Worm (Caenorhabditis elegans): ENCODE data around the gene ugt-60.

ugt-60 gene

DNA sequence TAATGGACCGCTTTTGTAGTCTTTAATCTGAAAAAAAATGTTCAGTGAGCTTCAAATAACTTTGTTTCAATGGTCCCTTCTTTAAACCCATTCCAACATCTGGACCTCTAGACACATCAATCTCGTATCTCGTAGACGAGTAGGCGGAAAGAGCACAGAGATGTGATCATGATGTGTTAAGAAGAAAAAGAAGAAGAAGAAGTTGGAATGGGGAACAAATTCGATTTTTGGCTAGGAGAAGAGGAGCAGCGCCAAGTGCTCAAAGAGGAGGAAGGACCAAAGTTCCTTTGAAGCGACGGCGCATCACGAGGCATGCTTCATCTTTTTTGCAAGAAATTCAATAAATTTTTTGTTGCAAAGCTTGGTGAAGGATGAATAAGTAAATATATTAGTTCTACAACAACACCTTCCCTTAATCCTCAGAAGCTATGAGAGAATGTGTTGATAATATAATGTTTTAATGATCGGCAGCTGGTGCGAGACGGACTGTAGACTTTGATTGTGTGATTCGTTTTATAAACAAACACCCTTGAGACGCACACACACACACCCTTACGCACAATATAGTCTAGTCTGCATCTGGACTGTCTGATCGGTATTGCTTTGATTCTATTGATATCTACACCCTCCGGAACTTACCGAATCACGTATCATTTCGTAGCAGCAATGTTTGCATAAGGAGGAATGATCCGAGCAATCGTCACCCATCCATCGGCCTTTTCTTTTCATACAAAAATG is 14.2 kb downstream of the ugt-60 start (continued):
- TF ChIP-seq fos-1 (tag; optimal IDR thresholded peaks at IDR 0.05) (no peak), dmd-4 (tag; optimal IDR thresholded peaks at IDR 0.05) (no peak), ztf-11 (tag; optimal IDR thresholded peaks at IDR 0.05) (no peak), ztf-1 (GFP tag; conservative IDR thresholded peaks at IDR 0.05) (no peak)

DNA sequence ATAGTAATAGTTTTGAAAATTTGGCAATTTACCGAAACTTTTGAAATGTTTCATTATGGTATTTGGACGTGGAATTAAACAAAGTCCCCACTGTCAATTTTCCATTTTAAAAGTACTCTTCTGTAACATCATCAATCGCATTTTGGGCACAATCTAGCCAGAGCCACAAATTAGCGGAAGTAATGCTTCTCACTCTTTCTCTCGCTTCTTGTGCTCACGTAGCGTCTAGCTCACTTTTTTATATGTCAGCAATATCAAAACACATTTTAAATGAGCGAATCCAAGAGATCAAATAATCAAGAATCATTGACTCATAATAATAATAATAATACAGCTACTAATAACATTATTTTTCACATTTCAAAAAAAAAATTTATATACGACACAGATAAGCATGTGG is 14.9 kb downstream of the ugt-60 start:
- TF ChIP-seq nhr-237 (tag; optimal IDR thresholded peaks at IDR 0.05): no peak
- no peak for TF ChIP-seq unc-62 (GFP tag; optimal IDR thresholded peaks at IDR 0.05)
- no peak for TF ChIP-seq lin-11 (tag; optimal IDR thresholded peaks at IDR 0.05)
- TF ChIP-seq blmp-1 (tag; optimal IDR thresholded peaks at IDR 0.05; ENCODE audit: insufficient read depth): no peak
- TF ChIP-seq crh-2 (tag; optimal IDR thresholded peaks at IDR 0.05): no peak
- no peak for TF ChIP-seq unc-39 (tag; optimal IDR thresholded peaks at IDR 0.05)
- TF ChIP-seq nhr-23 (tag; optimal IDR thresholded peaks at IDR 0.05): no peak
- no peak for TF ChIP-seq mdl-1 (tag; optimal IDR thresholded peaks at IDR 0.05)
- no peak for TF ChIP-seq ztf-11 (tag; optimal IDR thresholded peaks at IDR 0.05)
- TF ChIP-seq egl-27 (tag; optimal IDR thresholded peaks at IDR 0.05): no peak
- TF ChIP-seq nhr-21 (tag; optimal IDR thresholded peaks at IDR 0.05): no peak
- TF ChIP-seq dmd-4 (tag; optimal IDR thresholded peaks at IDR 0.05): no peak
- no peak for TF ChIP-seq nhr-12 (tag; optimal IDR thresholded peaks at IDR 0.05)
- TF ChIP-seq C34F6.9 (tag; optimal IDR thresholded peaks at IDR 0.05): no peak
- no peak for TF ChIP-seq nhr-25 (tag; optimal IDR thresholded peaks at IDR 0.05)
- TF ChIP-seq R02D3.7 (tag; optimal IDR thresholded peaks at IDR 0.05): no peak
- no peak for TF ChIP-seq fos-1 (tag; optimal IDR thresholded peaks at IDR 0.05)

DNA sequence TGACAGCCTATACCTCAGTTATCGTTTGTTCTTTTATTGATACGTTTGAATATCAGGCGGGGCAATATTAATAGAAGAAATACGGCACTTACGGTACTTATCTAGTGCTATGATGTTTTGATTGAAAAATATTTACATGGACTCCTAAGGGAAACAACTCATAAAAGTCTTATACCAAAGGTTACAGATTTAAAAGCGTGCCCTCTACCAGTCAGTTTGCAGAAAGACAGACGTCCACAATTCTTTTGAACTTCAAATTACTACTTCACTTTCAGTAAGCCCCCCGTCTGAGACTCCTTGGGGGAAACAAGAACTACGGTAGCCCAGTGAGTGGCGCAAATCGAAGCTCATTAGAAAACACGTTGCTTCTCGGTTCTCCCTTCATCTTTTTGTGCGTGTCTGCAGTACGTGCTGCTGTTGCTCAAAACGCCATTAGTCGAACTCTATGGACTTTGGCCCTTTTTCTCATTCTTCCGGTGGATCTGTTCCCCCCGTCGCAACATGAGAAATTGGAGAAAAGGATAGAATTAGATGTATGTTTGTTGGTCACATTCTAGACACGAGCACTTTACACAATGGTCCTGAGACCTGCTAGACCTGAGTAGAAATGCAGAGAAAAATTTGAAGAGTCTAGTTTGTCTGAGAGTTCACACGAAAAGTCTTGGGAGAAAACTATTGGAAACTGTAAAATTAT is 16.4 kb downstream of the ugt-60 start:
- TF ChIP-seq nhr-23 (tag; optimal IDR thresholded peaks at IDR 0.05) (no peak), nhr-25 (tag; optimal IDR thresholded peaks at IDR 0.05) (no peak), nhr-12 (tag; optimal IDR thresholded peaks at IDR 0.05) (no peak), sma-9 (GFP tag; optimal IDR thresholded peaks at IDR 0.05) (peak; percentile 65), sma-9 (tag; optimal IDR thresholded peaks at IDR 0.05) (no peak), lin-11 (tag; optimal IDR thresholded peaks at IDR 0.05) (no peak), ztf-11 (tag; optimal IDR thresholded peaks at IDR 0.05) (no peak), mbf-1 (tag; optimal IDR thresholded peaks at IDR 0.05) (no peak), unc-39 (tag; optimal IDR thresholded peaks at IDR 0.05) (no peak), C34F6.9 (tag; optimal IDR thresholded peaks at IDR 0.05) (peak; percentile 32), unc-55 (GFP tag; optimal IDR thresholded peaks at IDR 0.05) (no peak), nhr-21 (tag; optimal IDR thresholded peaks at IDR 0.05) (no peak), sma-3 (GFP tag; optimal IDR thresholded peaks at IDR 0.05) (no peak), lin-39 (tag; optimal IDR thresholded peaks at IDR 0.05) (no peak), ztf-4 (tag; optimal IDR thresholded peaks at IDR 0.05) (no peak), blmp-1 (tag; optimal IDR thresholded peaks at IDR 0.05; ENCODE audit: insufficient read depth) (no peak), nhr-237 (tag; optimal IDR thresholded peaks at IDR 0.05) (no peak), alr-1 (tag; optimal IDR thresholded peaks at IDR 0.05) (no peak), mab-5 (tag; optimal IDR thresholded peaks at IDR 0.05) (peak; percentile 10), ama-1 (optimal IDR thresholded peaks at IDR 0.05) (no peak), elt-3 (tag; optimal IDR thresholded peaks at IDR 0.05) (no peak), unc-62 (GFP tag; optimal IDR thresholded peaks at IDR 0.05) (no peak), peb-1 (tag; optimal IDR thresholded peaks at IDR 0.05) (no peak), snpc-4 (tag; optimal IDR thresholded peaks at IDR 0.05) (no peak), R02D3.7 (tag; optimal IDR thresholded peaks at IDR 0.05) (no peak), dmd-4 (tag; optimal IDR thresholded peaks at IDR 0.05) (no peak), gmeb-1 (tag; optimal IDR thresholded peaks at IDR 0.05) (no peak), skn-1 (tag; optimal IDR thresholded peaks at IDR 0.05) (no peak), crh-2 (tag; optimal IDR thresholded peaks at IDR 0.05) (no peak), Y55F3AM.14 (GFP tag; optimal IDR thresholded peaks at IDR 0.05) (no peak), mdl-1 (tag; optimal IDR thresholded peaks at IDR 0.05) (no peak), egl-27 (tag; optimal IDR thresholded peaks at IDR 0.05) (no peak), nhr-129 (tag; optimal IDR thresholded peaks at IDR 0.05) (peak; percentile 35), nhr-11 (tag; optimal IDR thresholded peaks at IDR 0.05) (no peak), nhr-77 (tag; optimal IDR thresholded peaks at IDR 0.05) (no peak), aly-2 (tag; optimal IDR thresholded peaks at IDR 0.05) (no peak), fos-1 (tag; optimal IDR thresholded peaks at IDR 0.05) (no peak), F13H6.1 (tag; optimal IDR thresholded peaks at IDR 0.05) (peak; percentile 74), ceh-16 (tag; optimal IDR thresholded peaks at IDR 0.05) (no peak), lsy-2 (tag; optimal IDR thresholded peaks at IDR 0.05) (peak in 1 of 2 experiments; percentile 47), elt-1 (tag; optimal IDR thresholded peaks at IDR 0.05) (no peak), ztf-1 (GFP tag; conservative IDR thresholded peaks at IDR 0.05) (no peak), zag-1 (tag; optimal IDR thresholded peaks at IDR 0.05) (no peak), nhr-6 (tag; optimal IDR thresholded peaks at IDR 0.05) (no peak), sem-4 (tag; optimal IDR thresholded peaks at IDR 0.05) (peak; percentile 21)
